Worm (Caenorhabditis elegans) whole organism, late embryonic: ENCODE results near the gene trp-2.
A peak's percentile ranks its signal among the peaks of the same experiment; 100 is the strongest.

Source experiments
- C08G9.2 ChIP-seq: sonication (generic microtip); optimal IDR thresholded peaks from 2 replicates; lab custom pipeline; 2016; ENCODE audit warnings: mild to moderate bottlenecking, missing genetic modification characterization, moderate library complexity, missing compliant biosample characterization
- T23F11.4 ChIP-seq: fragments of 200-800 bp; sonication (Bioruptor generic); optimal IDR thresholded peaks from 2 replicates; lab custom pipeline; 2018; ENCODE audit warnings: mild to moderate bottlenecking, missing genetic modification characterization, missing compliant biosample characterization
- ahr-1 ChIP-seq: sonication (generic microtip); optimal IDR thresholded peaks from 2 replicates; lab custom pipeline; 2016; ENCODE audit warnings: missing genetic modification characterization, missing compliant biosample characterization
- ama-1 ChIP-seq: fragments of 150-350 bp; optimal IDR thresholded peaks from 2 replicates; lab custom pipeline; 2014
- ceh-14 ChIP-seq: sonication (generic microtip); optimal IDR thresholded peaks from 2 replicates; lab custom pipeline; 2016; ENCODE audit warnings: missing genotype, missing genetic modification characterization, missing compliant biosample characterization
- ceh-2 ChIP-seq: sonication (generic microtip); optimal IDR thresholded peaks from 2 replicates; lab custom pipeline; 2016; ENCODE audit warnings: missing genotype, missing genetic modification characterization, missing compliant biosample characterization
- ceh-24 ChIP-seq: sonication (generic microtip); optimal IDR thresholded peaks from 2 replicates; lab custom pipeline; 2016; ENCODE audit warnings: mild to moderate bottlenecking, missing genetic modification characterization, missing compliant biosample characterization
- ceh-6 ChIP-seq: fragments of 200-800 bp; sonication (Bioruptor generic); optimal IDR thresholded peaks from 2 replicates; lab custom pipeline; 2018; ENCODE audit warnings: mild to moderate bottlenecking, missing genetic modification characterization, missing compliant biosample characterization
- dmd-4 ChIP-seq: sonication (generic microtip); optimal IDR thresholded peaks from 2 replicates; lab custom pipeline; 2016; ENCODE audit warnings: borderline replicate concordance, missing genetic modification characterization, missing compliant biosample characterization
- dve-1 ChIP-seq: sonication (generic microtip); optimal IDR thresholded peaks from 2 replicates; lab custom pipeline; 2017; ENCODE audit warnings: antibody characterized with exemption, mild to moderate bottlenecking, missing genetic modification characterization, missing compliant biosample characterization
- elt-2 ChIP-seq: sonication (generic microtip); optimal IDR thresholded peaks from 2 replicates; lab custom pipeline; 2016; ENCODE audit warnings: missing genetic modification reagents, missing genetic modification characterization, missing compliant biosample characterization
- ets-4 ChIP-seq: sonication (generic microtip); optimal IDR thresholded peaks from 2 replicates; lab custom pipeline; 2016; ENCODE audit warnings: missing genetic modification characterization, missing compliant biosample characterization
- eyg-1 ChIP-seq: sonication (generic microtip); optimal IDR thresholded peaks from 2 replicates; lab custom pipeline; 2016; ENCODE audit warnings: missing genotype, missing genetic modification characterization, missing compliant biosample characterization
- fax-1 ChIP-seq: sonication (generic microtip); optimal IDR thresholded peaks from 2 replicates; lab custom pipeline; 2016; ENCODE audit warnings: missing genotype, missing genetic modification characterization, missing compliant biosample characterization
- gmeb-2 ChIP-seq: sonication (generic microtip); optimal IDR thresholded peaks from 2 replicates; lab custom pipeline; 2016; ENCODE audit warnings: missing genetic modification characterization, inconsistent platforms, missing compliant biosample characterization
- hlh-13 ChIP-seq: fragments of 200-800 bp; sonication (Bioruptor generic); optimal IDR thresholded peaks from 2 replicates; lab custom pipeline; 2018; ENCODE audit warnings: mild to moderate bottlenecking, missing genetic modification characterization, missing compliant biosample characterization
- hlh-15 ChIP-seq: sonication (generic microtip); optimal IDR thresholded peaks from 2 replicates; lab custom pipeline; 2016; ENCODE audit warnings: missing genetic modification characterization, missing compliant biosample characterization
- hlh-8 ChIP-seq: sonication (generic microtip); optimal IDR thresholded peaks from 2 replicates; lab custom pipeline; 2016; ENCODE audit warnings: missing genotype, missing genetic modification characterization, missing compliant biosample characterization
- lim-6 ChIP-seq: sonication (generic microtip); optimal IDR thresholded peaks from 2 replicates; lab custom pipeline; 2016; ENCODE audit warnings: missing genetic modification characterization, missing compliant biosample characterization
- madf-2 ChIP-seq: sonication (generic microtip); optimal IDR thresholded peaks from 2 replicates; lab custom pipeline; 2017; ENCODE audit warnings: missing genetic modification characterization, missing compliant biosample characterization
- nhr-11 ChIP-seq: fragments of 150-350 bp; optimal IDR thresholded peaks from 2 replicates; lab custom pipeline; 2014; ENCODE audit warnings: missing biosample characterization, missing genetic modification characterization
- nhr-232 ChIP-seq: sonication (generic microtip); optimal IDR thresholded peaks from 2 replicates; lab custom pipeline; 2016; ENCODE audit warnings: missing genetic modification characterization, missing compliant biosample characterization
- odd-2 ChIP-seq: sonication (generic microtip); optimal IDR thresholded peaks from 2 replicates; lab custom pipeline; 2017; ENCODE audit warnings: antibody characterized with exemption, mild to moderate bottlenecking, missing genetic modification characterization, missing compliant biosample characterization
- pha-2 ChIP-seq: sonication (generic microtip); optimal IDR thresholded peaks from 2 replicates; lab custom pipeline; 2017; ENCODE audit warnings: mild to moderate bottlenecking, missing genetic modification characterization, missing compliant biosample characterization
- pros-1 ChIP-seq: fragments of 150-350 bp; optimal IDR thresholded peaks from 2 replicates; lab custom pipeline; 2014; ENCODE audit warnings: missing biosample characterization, missing genetic modification reagents, missing genetic modification characterization
- ref-2 ChIP-seq: sonication (generic microtip); optimal IDR thresholded peaks from 2 replicates; lab custom pipeline; 2016; ENCODE audit warnings: missing genetic modification characterization, missing compliant biosample characterization
- sdc-2 ChIP-seq: sonication (generic microtip); optimal IDR thresholded peaks from 2 replicates; lab custom pipeline; 2016; ENCODE audit warnings: missing genotype, missing genetic modification characterization, missing compliant biosample characterization
- sox-2 ChIP-seq: fragments of 200-800 bp; sonication (Bioruptor generic); IDR thresholded peaks from 2 replicates; pipeline ENCODE4 v1.3.6; 2022; ENCODE audit warnings: missing genetic modification reagents, missing genetic modification characterization, missing compliant biosample characterization
- sox-4 ChIP-seq: sonication (generic microtip); optimal IDR thresholded peaks from 2 replicates; lab custom pipeline; 2017; ENCODE audit warnings: mild to moderate bottlenecking, missing genetic modification characterization, inconsistent platforms, missing compliant biosample characterization
- tbx-2 ChIP-seq: sonication (generic microtip); optimal IDR thresholded peaks from 2 replicates; lab custom pipeline; 2016; ENCODE audit warnings: missing genetic modification characterization, missing compliant biosample characterization
- tbx-7 ChIP-seq: sonication (generic microtip); optimal IDR thresholded peaks from 2 replicates; lab custom pipeline; 2016; ENCODE audit warnings: missing genotype, missing genetic modification characterization, missing compliant biosample characterization
- unc-3 ChIP-seq, 2 experiments: fragments of 200-800 bp in 1 of 2; sonication (Bioruptor generic) in 1 of 2; sonication (generic microtip) in 1 of 2; conservative IDR thresholded peaks in 1 of 2; optimal IDR thresholded peaks in 1 of 2; 2 replicates each; pipeline versions ENCODE4 v1.3.6 to Lab custom; 2016 to 2022; ENCODE audit warnings: missing compliant biosample characterization in 2 of 2, missing genetic modification characterization in 2 of 2, missing genetic modification reagents in 1 of 2
- unc-42 ChIP-seq: sonication (generic microtip); optimal IDR thresholded peaks from 2 replicates; lab custom pipeline; 2016; ENCODE audit warnings: missing genotype, missing genetic modification characterization, missing compliant biosample characterization
- unc-55 ChIP-seq: sonication (generic microtip); optimal IDR thresholded peaks from 2 replicates; lab custom pipeline; 2017; ENCODE audit warnings: missing biosample characterization, missing genetic modification reagents, missing genetic modification characterization
- unc-86 ChIP-seq: sonication (generic microtip); optimal IDR thresholded peaks from 2 replicates; lab custom pipeline; 2016; ENCODE audit warnings: missing genetic modification characterization, missing compliant biosample characterization
- zip-5 ChIP-seq: sonication (generic microtip); optimal IDR thresholded peaks from 2 replicates; lab custom pipeline; 2016; ENCODE audit warnings: missing genetic modification characterization, missing compliant biosample characterization

The trp-2 gene

ce11 chrIII:991581-991980 is at the start of gene trp-2:
trp-2 (plus strand) TSS chrIII:991881.
- no peak for TF ChIP-seq sdc-2 (tag; lab: Kevin White, UChicago)
- no peak for TF ChIP-seq unc-42 (tag; lab: Kevin White, UChicago)
- TF ChIP-seq unc-86 (tag; lab: Kevin White, UChicago): no peak
- TF ChIP-seq ahr-1 (tag; lab: Kevin White, UChicago): no peak
- no peak for TF ChIP-seq hlh-15 (tag; lab: Kevin White, UChicago)
- no peak for TF ChIP-seq dve-1 (tag; lab: Kevin White, UChicago)
- TF ChIP-seq sox-4 (tag; lab: Kevin White, UChicago): no peak
- no peak for TF ChIP-seq C08G9.2 (tag; lab: Kevin White, UChicago)
- TF ChIP-seq lim-6: no peak
- no peak for TF ChIP-seq zip-5 (tag; lab: Kevin White, UChicago)
- TF ChIP-seq ceh-6 (GFP tag; lab: Kevin White, UChicago): no peak
- TF ChIP-seq ceh-14 (tag; lab: Kevin White, UChicago): no peak

- no peak for TF ChIP-seq hlh-13
- no peak for TF ChIP-seq unc-86 (tag; lab: Kevin White, UChicago)
These were observed 49.7 kb upstream of the trp-2 start for ce11 chrIII:941958-942357.

- TF ChIP-seq elt-2 (tag; lab: Kevin White, UChicago) (peak; percentile 16), pha-2 (tag; lab: Kevin White, UChicago) (no peak)
These were observed 48.2 kb upstream of the trp-2 start, which contains the start of gene fbxa-59 for ce11 chrIII:943426-943927. fbxa-59 (minus strand) TSS chrIII:943476.

- TF ChIP-seq pha-2 (tag; lab: Kevin White, UChicago) (no peak), unc-42 (tag; lab: Kevin White, UChicago) (no peak), nhr-11 (tag; lab: Kevin White, UChicago) (no peak), C08G9.2 (tag; lab: Kevin White, UChicago) (no peak), ama-1 (lab: Kevin White, UChicago) (no peak), hlh-8 (tag; lab: Kevin White, UChicago) (no peak), ceh-24 (tag; lab: Kevin White, UChicago) (no peak), tbx-2 (no peak), tbx-7 (no peak), ceh-2 (no peak), ref-2 (tag; lab: Kevin White, UChicago) (no peak), sox-2 (GFP tag; lab: Robert Waterston, UW) (no peak)
These were observed 45.4 kb upstream of the trp-2 start, which contains the start of gene fbxa-60 for ce11 chrIII:946250-946725. fbxa-60 (minus strand) TSS chrIII:946300.

- TF ChIP-seq nhr-232 (no peak), odd-2 (tag; lab: Kevin White, UChicago) (no peak), eyg-1 (tag; lab: Kevin White, UChicago) (no peak), dmd-4 (tag; lab: Kevin White, UChicago) (no peak), ama-1 (lab: Kevin White, UChicago) (no peak), unc-86 (tag; lab: Kevin White, UChicago) (no peak), sdc-2 (tag; lab: Kevin White, UChicago) (no peak), madf-2 (tag; lab: Kevin White, UChicago) (no peak), gmeb-2 (tag; lab: Kevin White, UChicago) (no peak), unc-3 (GFP tag; conservative IDR thresholded peaks at IDR 0.05; lab: Robert Waterston, UW) (no peak), unc-3 (tag; optimal IDR thresholded peaks at IDR 0.05; lab: Kevin White, UChicago) (no peak), T23F11.4 (GFP tag; lab: Kevin White, UChicago) (no peak), ceh-2 (no peak), pros-1 (no peak), unc-55 (GFP tag; lab: Kevin White, UChicago) (no peak), tbx-7 (no peak), dve-1 (tag; lab: Kevin White, UChicago) (no peak), fax-1 (no peak), ets-4 (tag; lab: Kevin White, UChicago) (no peak), sox-4 (tag; lab: Kevin White, UChicago) (no peak)
- TF ChIP-seq, all 69 proteins: peak for 0
These were observed 41.2 kb upstream of the trp-2 start, which contains the start of the genes fbxa-67 and fbxa-11 for ce11 chrIII:950472-950871. fbxa-67 (minus strand) TSS chrIII:950670. fbxa-11 (plus strand) TSS chrIII:950869.
